Worm (Caenorhabditis elegans) whole organism, late embryonic: ENCODE results near the gene Y54G2A.10.

Source experiments
- C08G9.2 ChIP-seq: sonication (generic microtip); optimal IDR thresholded peaks from 2 replicates; lab custom pipeline; 2016; ENCODE audit warnings: mild to moderate bottlenecking, missing genetic modification characterization, moderate library complexity, missing compliant biosample characterization
- C38D4.7 ChIP-seq: fragments of 200-800 bp; sonication (Bioruptor generic); optimal IDR thresholded peaks from 2 replicates; lab custom pipeline; 2018; ENCODE audit warnings: mild to moderate bottlenecking, missing genetic modification characterization, moderate library complexity, missing compliant biosample characterization
- F13H6.1 ChIP-seq: sonication (generic microtip); optimal IDR thresholded peaks from 2 replicates; lab custom pipeline; 2016; ENCODE audit warnings: missing genetic modification characterization, missing compliant biosample characterization
- K02D7.2 ChIP-seq: sonication (generic microtip); optimal IDR thresholded peaks from 2 replicates; lab custom pipeline; 2017; ENCODE audit warnings: mild to moderate bottlenecking, missing genetic modification characterization, missing compliant biosample characterization
- K09A11.1 ChIP-seq: sonication (generic microtip); optimal IDR thresholded peaks from 2 replicates; lab custom pipeline; 2017; ENCODE audit warnings: antibody characterized with exemption, mild to moderate bottlenecking, missing genetic modification characterization, missing compliant biosample characterization; ENCODE audit not compliant: insufficient read depth
- ahr-1 ChIP-seq: sonication (generic microtip); optimal IDR thresholded peaks from 2 replicates; lab custom pipeline; 2016; ENCODE audit warnings: missing genetic modification characterization, missing compliant biosample characterization
- ama-1 ChIP-seq: fragments of 150-350 bp; optimal IDR thresholded peaks from 2 replicates; lab custom pipeline; 2014
- ceh-14 ChIP-seq: sonication (generic microtip); optimal IDR thresholded peaks from 2 replicates; lab custom pipeline; 2016; ENCODE audit warnings: missing genotype, missing genetic modification characterization, missing compliant biosample characterization
- ceh-22 ChIP-seq: sonication (generic microtip); optimal IDR thresholded peaks from 2 replicates; lab custom pipeline; 2017; ENCODE audit warnings: missing biosample characterization, missing genetic modification characterization
- ceh-24 ChIP-seq: sonication (generic microtip); optimal IDR thresholded peaks from 2 replicates; lab custom pipeline; 2016; ENCODE audit warnings: mild to moderate bottlenecking, missing genetic modification characterization, missing compliant biosample characterization
- ceh-30 ChIP-seq: fragments of 150-350 bp; optimal IDR thresholded peaks from 2 replicates; lab custom pipeline; 2014; ENCODE audit warnings: missing biosample characterization, missing genetic modification characterization
- ceh-6 ChIP-seq: fragments of 200-800 bp; sonication (Bioruptor generic); optimal IDR thresholded peaks from 2 replicates; lab custom pipeline; 2018; ENCODE audit warnings: mild to moderate bottlenecking, missing genetic modification characterization, missing compliant biosample characterization
- che-1 ChIP-seq: sonication (generic microtip); optimal IDR thresholded peaks from 2 replicates; lab custom pipeline; 2016; ENCODE audit warnings: mild to moderate bottlenecking, missing genetic modification characterization, missing compliant biosample characterization
- dmd-4 ChIP-seq: sonication (generic microtip); optimal IDR thresholded peaks from 2 replicates; lab custom pipeline; 2016; ENCODE audit warnings: borderline replicate concordance, missing genetic modification characterization, missing compliant biosample characterization
- dve-1 ChIP-seq: sonication (generic microtip); optimal IDR thresholded peaks from 2 replicates; lab custom pipeline; 2017; ENCODE audit warnings: antibody characterized with exemption, mild to moderate bottlenecking, missing genetic modification characterization, missing compliant biosample characterization
- elt-2 ChIP-seq: sonication (generic microtip); optimal IDR thresholded peaks from 2 replicates; lab custom pipeline; 2016; ENCODE audit warnings: missing genetic modification reagents, missing genetic modification characterization, missing compliant biosample characterization
- elt-4 ChIP-seq: sonication (generic microtip); optimal IDR thresholded peaks from 2 replicates; lab custom pipeline; 2016; ENCODE audit warnings: missing genetic modification characterization, missing compliant biosample characterization
- ets-4 ChIP-seq: sonication (generic microtip); optimal IDR thresholded peaks from 2 replicates; lab custom pipeline; 2016; ENCODE audit warnings: missing genetic modification characterization, missing compliant biosample characterization
- eyg-1 ChIP-seq: sonication (generic microtip); optimal IDR thresholded peaks from 2 replicates; lab custom pipeline; 2016; ENCODE audit warnings: missing genotype, missing genetic modification characterization, missing compliant biosample characterization
- hlh-30 ChIP-seq: sonication (generic microtip); optimal IDR thresholded peaks from 2 replicates; lab custom pipeline; 2017; ENCODE audit warnings: antibody characterized with exemption, missing genetic modification characterization, missing compliant biosample characterization; ENCODE audit not compliant: insufficient read depth
- hlh-6 ChIP-seq: sonication (generic microtip); optimal IDR thresholded peaks from 2 replicates; lab custom pipeline; 2016; ENCODE audit warnings: missing genotype, missing genetic modification characterization, missing compliant biosample characterization
- lin-11 ChIP-seq: fragments of 200-800 bp; sonication (Bioruptor generic); optimal IDR thresholded peaks from 2 replicates; lab custom pipeline; 2018; ENCODE audit warnings: mild to moderate bottlenecking, missing genetic modification characterization, missing compliant biosample characterization
- madf-2 ChIP-seq: sonication (generic microtip); optimal IDR thresholded peaks from 2 replicates; lab custom pipeline; 2017; ENCODE audit warnings: missing genetic modification characterization, missing compliant biosample characterization
- nfya-1 ChIP-seq: sonication (generic microtip); optimal IDR thresholded peaks from 2 replicates; lab custom pipeline; 2017; ENCODE audit warnings: missing genetic modification characterization, mild to moderate bottlenecking, missing compliant biosample characterization, antibody characterized with exemption, moderate library complexity
- nhr-11 ChIP-seq: fragments of 150-350 bp; optimal IDR thresholded peaks from 2 replicates; lab custom pipeline; 2014; ENCODE audit warnings: missing biosample characterization, missing genetic modification characterization
- nhr-232 ChIP-seq: sonication (generic microtip); optimal IDR thresholded peaks from 2 replicates; lab custom pipeline; 2016; ENCODE audit warnings: missing genetic modification characterization, missing compliant biosample characterization
- pat-9 ChIP-seq: fragments of 200-800 bp; sonication (Bioruptor generic); optimal IDR thresholded peaks from 2 replicates; lab custom pipeline; 2018; ENCODE audit warnings: mild to moderate bottlenecking, missing genetic modification characterization, moderate library complexity, missing compliant biosample characterization
- pax-1 ChIP-seq: fragments of 150-350 bp; optimal IDR thresholded peaks from 2 replicates; lab custom pipeline; 2014; ENCODE audit warnings: missing biosample characterization, missing genetic modification characterization
- pha-2 ChIP-seq: sonication (generic microtip); optimal IDR thresholded peaks from 2 replicates; lab custom pipeline; 2017; ENCODE audit warnings: mild to moderate bottlenecking, missing genetic modification characterization, missing compliant biosample characterization
- pqm-1 ChIP-seq: sonication (generic microtip); optimal IDR thresholded peaks from 2 replicates; lab custom pipeline; 2016; ENCODE audit warnings: missing genetic modification characterization, missing compliant biosample characterization
- sox-2 ChIP-seq: fragments of 200-800 bp; sonication (Bioruptor generic); IDR thresholded peaks from 2 replicates; pipeline ENCODE4 v1.3.6; 2022; ENCODE audit warnings: missing genetic modification reagents, missing genetic modification characterization, missing compliant biosample characterization
- sox-4 ChIP-seq: sonication (generic microtip); optimal IDR thresholded peaks from 2 replicates; lab custom pipeline; 2017; ENCODE audit warnings: mild to moderate bottlenecking, missing genetic modification characterization, inconsistent platforms, missing compliant biosample characterization
- syd-9 ChIP-seq: sonication (generic microtip); optimal IDR thresholded peaks from 2 replicates; lab custom pipeline; 2016; ENCODE audit warnings: mild to moderate bottlenecking, missing genetic modification characterization, moderate library complexity, missing compliant biosample characterization
- tbx-7 ChIP-seq: sonication (generic microtip); optimal IDR thresholded peaks from 2 replicates; lab custom pipeline; 2016; ENCODE audit warnings: missing genotype, missing genetic modification characterization, missing compliant biosample characterization
- unc-42 ChIP-seq: sonication (generic microtip); optimal IDR thresholded peaks from 2 replicates; lab custom pipeline; 2016; ENCODE audit warnings: missing genotype, missing genetic modification characterization, missing compliant biosample characterization
- unc-55 ChIP-seq: sonication (generic microtip); optimal IDR thresholded peaks from 2 replicates; lab custom pipeline; 2017; ENCODE audit warnings: missing biosample characterization, missing genetic modification reagents, missing genetic modification characterization

Y54G2A.10 gene

ce11 chrIV:2758079-2758478 lies 41.4 kb upstream of the Y54G2A.10 start:
- TF ChIP-seq elt-4 (tag; lab: Kevin White, UChicago) = no peak
- no peak for TF ChIP-seq hlh-30 (tag; lab: Kevin White, UChicago)
- TF ChIP-seq unc-42 (tag; lab: Kevin White, UChicago) = no peak
- TF ChIP-seq pqm-1 (tag; lab: Kevin White, UChicago) = no peak
- TF ChIP-seq syd-9 (tag; lab: Kevin White, UChicago) = no peak
- TF ChIP-seq K09A11.1 (tag; lab: Kevin White, UChicago) = no peak
- TF ChIP-seq nfya-1 (tag; lab: Kevin White, UChicago) = no peak
- TF ChIP-seq ceh-22 (tag; lab: Kevin White, UChicago) = no peak
- no peak for TF ChIP-seq C38D4.7 (GFP tag; lab: Kevin White, UChicago)
- no peak for TF ChIP-seq sox-2 (GFP tag; lab: Robert Waterston, UW)

ce11 chrIV:2759163-2759562 lies 40.3 kb upstream of the Y54G2A.10 start, which contains the start of gene Y54G2A.38:
Gene Y54G2A.38 (plus strand): TSS chrIV:2759463.
- TF ChIP-seq lin-11 (tag; lab: Kevin White, UChicago) (no peak), che-1 (tag; lab: Kevin White, UChicago) (no peak), C08G9.2 (no peak), pha-2 (tag; lab: Kevin White, UChicago) (no peak), nhr-232 (tag; lab: Kevin White, UChicago) (no peak), dve-1 (tag; lab: Kevin White, UChicago) (no peak), F13H6.1 (tag; lab: Kevin White, UChicago) (no peak), K09A11.1 (tag; lab: Kevin White, UChicago) (no peak), ceh-14 (no peak), unc-55 (GFP tag; lab: Kevin White, UChicago) (no peak), elt-4 (tag; lab: Kevin White, UChicago) (no peak), ama-1 (no peak)

ce11 chrIV:2761477-2761876 lies 38.0 kb upstream of the Y54G2A.10 start:
- TF ChIP-seq ceh-6 (GFP tag; lab: Kevin White, UChicago) (no peak), ceh-14 (no peak), ceh-24 (tag; lab: Kevin White, UChicago) (no peak), pqm-1 (tag; lab: Kevin White, UChicago) (no peak), pat-9 (tag; lab: Kevin White, UChicago) (no peak)

- TF ChIP-seq sox-4 (tag; lab: Kevin White, UChicago) (no peak), syd-9 (tag; lab: Kevin White, UChicago) (no peak)
- TF ChIP-seq, all 69 proteins: peak for 0
Observed at ce11 chrIV:2762380-2762779, 37.1 kb upstream of the Y54G2A.10 start, which contains the start of gene Y54G2A.77. Gene Y54G2A.77 (plus strand): TSS chrIV:2762680.

ce11 chrIV:2764160-2764559 lies 35.3 kb upstream of the Y54G2A.10 start:
- TF ChIP-seq madf-2 (tag; lab: Kevin White, UChicago) = no peak
- TF ChIP-seq ceh-14 = no peak
- no peak for TF ChIP-seq pax-1 (tag; lab: Kevin White, UChicago)
- TF ChIP-seq ceh-6 (GFP tag; lab: Kevin White, UChicago) = no peak
- TF ChIP-seq ceh-30 (tag; lab: Kevin White, UChicago) = no peak
- no peak for TF ChIP-seq eyg-1 (tag; lab: Kevin White, UChicago)
- no peak for TF ChIP-seq tbx-7 (tag; lab: Kevin White, UChicago)
- TF ChIP-seq nhr-11 (tag; lab: Kevin White, UChicago) = no peak
- TF ChIP-seq, all 69 proteins: peak for 0

- no peak for TF ChIP-seq elt-2 (tag; lab: Kevin White, UChicago)
- no peak for TF ChIP-seq hlh-6 (tag; lab: Kevin White, UChicago)
- TF ChIP-seq dmd-4 = no peak
- TF ChIP-seq ets-4 (tag; lab: Kevin White, UChicago) = no peak
- TF ChIP-seq unc-55 (GFP tag; lab: Kevin White, UChicago) = no peak
- TF ChIP-seq unc-42 (tag; lab: Kevin White, UChicago) = no peak
- no peak for TF ChIP-seq ahr-1
- TF ChIP-seq lin-11 (tag; lab: Kevin White, UChicago) = no peak
- no peak for TF ChIP-seq K02D7.2 (tag; lab: Kevin White, UChicago)
- TF ChIP-seq hlh-30 (tag; lab: Kevin White, UChicago) = no peak
Observed at ce11 chrIV:2765048-2765708, 34.3 kb upstream of the Y54G2A.10 start.
